Fruit fly (Drosophila melanogaster): Measurements from ENCODE around the gene CG12194.

DNA sequence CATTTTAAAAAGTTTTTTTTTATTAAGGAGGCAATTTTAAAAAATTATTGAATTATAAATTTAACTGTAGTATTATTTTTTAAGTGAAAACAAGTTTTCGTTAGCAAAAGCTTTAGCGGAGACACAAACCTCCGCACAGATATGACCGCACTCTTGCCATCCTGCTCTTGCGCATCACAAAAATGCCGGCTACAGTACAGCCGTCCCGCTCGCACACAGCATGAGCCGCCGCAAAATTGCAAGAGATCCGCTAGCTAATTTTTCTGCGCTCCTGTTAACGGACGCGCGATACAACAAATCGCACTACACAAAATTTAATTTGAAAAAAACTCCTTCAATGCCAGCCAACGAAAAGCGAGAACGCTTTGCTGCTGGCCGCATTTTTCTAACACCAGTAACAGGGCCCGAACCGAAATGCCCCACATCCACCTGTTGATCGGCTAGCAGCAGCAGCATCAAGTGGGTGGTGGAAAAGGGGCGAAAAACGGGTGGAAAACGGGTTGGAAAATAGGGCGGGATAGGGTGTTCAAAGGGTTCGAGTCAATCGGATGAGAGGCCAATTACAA lies 28.0 kb upstream of the CG12194 start:
- TF ChIP-seq net (GFP tag; optimal IDR thresholded peaks at IDR 0.05) = no peak
- no peak for TF ChIP-seq CG8632 (GFP tag; optimal IDR thresholded peaks at IDR 0.05)
- no peak for TF ChIP-seq Ets21C (GFP tag; optimal IDR thresholded peaks at IDR 0.05)
- TF ChIP-seq Eip78C (GFP tag) = peak; percentile 77

Measured in whole organism, prepupa.